Worm (Caenorhabditis elegans) whole organism, L3 larva: ENCODE results near the gene sem-5.

Experiments
- ZK546.5 ChIP-seq: sonication (generic microtip); optimal IDR thresholded peaks from 2 replicates; lab custom pipeline; 2017; ENCODE audit warnings: missing biosample characterization, missing genetic modification characterization
- aly-2 ChIP-seq: fragments of 150-350 bp; optimal IDR thresholded peaks from 2 replicates; lab custom pipeline; 2014; ENCODE audit warnings: missing biosample characterization, missing genetic modification characterization
- ama-1 ChIP-seq: fragments of 150-350 bp; optimal IDR thresholded peaks from 2 replicates; lab custom pipeline; 2018
- ceh-16 ChIP-seq: sonication (generic microtip); optimal IDR thresholded peaks from 2 replicates; lab custom pipeline; 2017; ENCODE audit warnings: missing biosample characterization, missing genetic modification characterization
- ceh-28 ChIP-seq: fragments of 150-350 bp; optimal IDR thresholded peaks from 2 replicates; lab custom pipeline; 2014; ENCODE audit warnings: missing biosample characterization, missing genetic modification reagents, missing genetic modification characterization
- ceh-82 ChIP-seq: fragments of 150-350 bp; optimal IDR thresholded peaks from 2 replicates; lab custom pipeline; 2014; ENCODE audit warnings: missing biosample characterization, missing genetic modification characterization
- egl-27 ChIP-seq: sonication (generic microtip); optimal IDR thresholded peaks from 4 replicates; lab custom pipeline; 2017; ENCODE audit warnings: missing biosample characterization, missing genetic modification reagents, missing genetic modification characterization
- elt-2 ChIP-seq: sonication (generic microtip); optimal IDR thresholded peaks from 2 replicates; lab custom pipeline; 2016; ENCODE audit warnings: missing genetic modification reagents, mild to moderate bottlenecking, missing genetic modification characterization, missing compliant biosample characterization
- fkh-2 ChIP-seq: fragments of 150-350 bp; optimal IDR thresholded peaks from 2 replicates; lab custom pipeline; 2014; ENCODE audit warnings: missing biosample characterization, missing genetic modification reagents, missing genetic modification characterization
- fos-1 ChIP-seq: fragments of 150-350 bp; optimal IDR thresholded peaks from 2 replicates; lab custom pipeline; 2014; ENCODE audit warnings: missing biosample characterization, missing genetic modification characterization
- hmg-11 ChIP-seq: sonication (generic microtip); optimal IDR thresholded peaks from 2 replicates; lab custom pipeline; 2016; ENCODE audit warnings: missing genetic modification characterization, missing compliant biosample characterization
- jun-1 ChIP-seq: fragments of 150-350 bp; optimal IDR thresholded peaks from 2 replicates; lab custom pipeline; 2014; ENCODE audit warnings: missing biosample characterization, missing genetic modification reagents, missing genetic modification characterization
- lin-39 ChIP-seq: fragments of 150-350 bp; optimal IDR thresholded peaks from 2 replicates; lab custom pipeline; 2018; ENCODE audit warnings: missing biosample characterization, missing genetic modification reagents, missing genetic modification characterization
- lsy-12 ChIP-seq: sonication (generic microtip); optimal IDR thresholded peaks from 2 replicates; lab custom pipeline; 2016; ENCODE audit warnings: mild to moderate bottlenecking, missing genetic modification characterization, missing compliant biosample characterization
- mdl-1 ChIP-seq: fragments of 150-350 bp; optimal IDR thresholded peaks from 2 replicates; lab custom pipeline; 2014; ENCODE audit warnings: missing biosample characterization, missing genetic modification characterization
- mml-1 ChIP-seq: fragments of 150-350 bp; sonication (generic microtip); optimal IDR thresholded peaks from 3 replicates; lab custom pipeline; 2014; ENCODE audit warnings: missing biosample characterization, missing genetic modification characterization
- nfya-1 ChIP-seq: sonication (generic microtip); optimal IDR thresholded peaks from 2 replicates; lab custom pipeline; 2017; ENCODE audit warnings: missing genetic modification characterization, mild to moderate bottlenecking, missing compliant biosample characterization, antibody characterized with exemption, moderate library complexity; ENCODE audit not compliant: insufficient read depth
- nhr-11 ChIP-seq: fragments of 150-350 bp; optimal IDR thresholded peaks from 2 replicates; lab custom pipeline; 2014; ENCODE audit warnings: missing biosample characterization, missing genetic modification characterization
- nhr-12 ChIP-seq: fragments of 150-350 bp; optimal IDR thresholded peaks from 2 replicates; lab custom pipeline; 2014; ENCODE audit warnings: missing biosample characterization, missing genetic modification characterization
- nhr-23 ChIP-seq: fragments of 150-350 bp; optimal IDR thresholded peaks from 2 replicates; lab custom pipeline; 2014; ENCODE audit warnings: missing biosample characterization, missing genetic modification reagents, missing genetic modification characterization
- nhr-25 ChIP-seq: sonication (generic microtip); optimal IDR thresholded peaks from 2 replicates; lab custom pipeline; 2017; ENCODE audit warnings: missing biosample characterization, missing genetic modification characterization
- nhr-28 ChIP-seq: fragments of 150-350 bp; optimal IDR thresholded peaks from 2 replicates; lab custom pipeline; 2014; ENCODE audit warnings: missing biosample characterization, missing genetic modification characterization
- nhr-43 ChIP-seq: sonication (generic microtip); optimal IDR thresholded peaks from 2 replicates; lab custom pipeline; 2016; ENCODE audit warnings: mild to moderate bottlenecking, missing genetic modification characterization, missing compliant biosample characterization; ENCODE audit not compliant: poor library complexity, severe bottlenecking
- nhr-67 ChIP-seq: fragments of 150-350 bp; optimal IDR thresholded peaks from 2 replicates; lab custom pipeline; 2014; ENCODE audit warnings: missing biosample characterization, missing genetic modification characterization
- pha-4 ChIP-seq: fragments of 150-350 bp; optimal IDR thresholded peaks from 2 replicates; lab custom pipeline; 2014; ENCODE audit warnings: missing biosample characterization, missing genetic modification reagents, missing genetic modification characterization
- pqm-1 ChIP-seq: fragments of 150-350 bp; optimal IDR thresholded peaks from 2 replicates; lab custom pipeline; 2017; ENCODE audit warnings: missing biosample characterization, missing genetic modification characterization, inconsistent platforms
- skn-1 ChIP-seq: fragments of 150-350 bp; optimal IDR thresholded peaks from 2 replicates; lab custom pipeline; 2014; ENCODE audit warnings: missing biosample characterization, missing genetic modification characterization
- tbx-2 ChIP-seq: sonication (generic microtip); optimal IDR thresholded peaks from 2 replicates; lab custom pipeline; 2016; ENCODE audit warnings: mild to moderate bottlenecking, missing genetic modification characterization, missing compliant biosample characterization
- unc-62 ChIP-seq: fragments of 150-350 bp; sonication (generic microtip); optimal IDR thresholded peaks from 4 replicates; lab custom pipeline; 2014; ENCODE audit warnings: missing biosample characterization, missing genetic modification reagents, missing genetic modification characterization
- ztf-4 ChIP-seq: fragments of 150-350 bp; optimal IDR thresholded peaks from 2 replicates; lab custom pipeline; 2014; ENCODE audit warnings: missing biosample characterization, missing genetic modification characterization

Gene sem-5

ce11 chrX:7968537-7968936, 7.0 kb upstream of the sem-5 start:
- TF ChIP-seq mml-1 (no peak), unc-62 (GFP tag; lab: Kevin White, UChicago) (no peak), ceh-16 (tag; lab: Kevin White, UChicago) (no peak), mdl-1 (no peak)
- TF ChIP-seq, all 47 proteins: peak for 0

- TF ChIP-seq unc-62 (GFP tag; lab: Kevin White, UChicago) (no peak), ama-1 (lab: Kevin White, UChicago) (no peak), lin-39 (tag; lab: Kevin White, UChicago) (peak; percentile 53), egl-27 (tag; lab: Kevin White, UChicago) (no peak), nhr-25 (tag; lab: Kevin White, UChicago) (no peak), aly-2 (tag; lab: Kevin White, UChicago) (no peak), nhr-23 (tag; lab: Kevin White, UChicago) (peak; percentile 0), lsy-12 (tag; lab: Kevin White, UChicago) (no peak), nhr-28 (tag; lab: Kevin White, UChicago) (no peak), jun-1 (tag; lab: Kevin White, UChicago) (no peak), ztf-4 (no peak), nhr-11 (tag; lab: Kevin White, UChicago) (no peak), ceh-28 (tag; lab: Kevin White, UChicago) (no peak), ZK546.5 (tag; lab: Kevin White, UChicago) (no peak), skn-1 (no peak), ceh-82 (tag; lab: Kevin White, UChicago) (no peak), mml-1 (no peak)
Observed at ce11 chrX:7965449-7965848, 3.9 kb upstream of the sem-5 start.

- TF ChIP-seq unc-62 (GFP tag; lab: Kevin White, UChicago) = peak; percentile 19
- TF ChIP-seq nhr-25 (tag; lab: Kevin White, UChicago) = no peak
Observed at ce11 chrX:7964022-7964421, 2.5 kb upstream of the sem-5 start.

ce11 chrX:7962056-7962485, 548 bp upstream of the sem-5 start:
- TF ChIP-seq nhr-25 (tag; lab: Kevin White, UChicago) = peak; percentile 56
- no peak for TF ChIP-seq aly-2 (tag; lab: Kevin White, UChicago)
- no peak for TF ChIP-seq nhr-28 (tag; lab: Kevin White, UChicago)
- TF ChIP-seq ceh-82 (tag; lab: Kevin White, UChicago) = no peak
- peak; percentile 38 for TF ChIP-seq nfya-1 (tag; lab: Kevin White, UChicago)
- TF ChIP-seq lin-39 (tag; lab: Kevin White, UChicago) = peak; percentile 69
- TF ChIP-seq ceh-28 (tag; lab: Kevin White, UChicago) = peak; percentile 70
- no peak for TF ChIP-seq fkh-2
- peak; percentile 51 for TF ChIP-seq hmg-11 (tag; lab: Kevin White, UChicago)
- peak; percentile 60 for TF ChIP-seq pha-4
- no peak for TF ChIP-seq lsy-12 (tag; lab: Kevin White, UChicago)
- peak; percentile 47 for TF ChIP-seq skn-1
- TF ChIP-seq nhr-23 (tag; lab: Kevin White, UChicago) = peak; percentile 55
- TF ChIP-seq ceh-16 (tag; lab: Kevin White, UChicago) = no peak
- no peak for TF ChIP-seq tbx-2 (tag; lab: Kevin White, UChicago)
- TF ChIP-seq elt-2 = peak; percentile 99
- TF ChIP-seq nhr-12 = no peak
- TF ChIP-seq pqm-1 = peak; percentile 97
- peak; percentile 63 for TF ChIP-seq jun-1 (tag; lab: Kevin White, UChicago)
- TF ChIP-seq, all 47 proteins: peak for 11

ce11 chrX:7958203-7958602, 3.3 kb downstream of the sem-5 start, which contains the start of gene sfxn-2:
sfxn-2 (minus strand) TSS chrX:7958303.
- TF ChIP-seq fos-1 (no peak), mml-1 (no peak), nhr-43 (no peak), nhr-28 (tag; lab: Kevin White, UChicago) (no peak), nhr-67 (tag; lab: Kevin White, UChicago) (no peak)

ce11 chrX:7956449-7956848, 5.1 kb downstream of the sem-5 start:
- TF ChIP-seq mml-1 (no peak), nhr-43 (peak; percentile 31), ama-1 (lab: Kevin White, UChicago) (peak; percentile 9), lsy-12 (tag; lab: Kevin White, UChicago) (peak; percentile 36)
